Worm (Caenorhabditis elegans) whole organism, mixed stage, embryonic: ENCODE results near the gene nhr-282.

ENCODE experiments used
- ceh-39 ChIP-seq: fragments of 150-350 bp; optimal IDR thresholded peaks from 2 replicates; lab custom pipeline; 2014; ENCODE audit warnings: missing biosample characterization, missing genetic modification characterization
- cnd-1 ChIP-seq: fragments of 200-800 bp; sonication (Bioruptor generic); optimal IDR thresholded peaks from 2 replicates; lab custom pipeline; 2018; ENCODE audit warnings: mild to moderate bottlenecking, missing genetic modification characterization, missing compliant biosample characterization
- elt-3 ChIP-seq: fragments of 150-350 bp; optimal IDR thresholded peaks from 2 replicates; lab custom pipeline; 2014; ENCODE audit warnings: missing biosample characterization, missing genetic modification characterization
- lin-13 ChIP-seq: fragments of 150-350 bp; optimal IDR thresholded peaks from 2 replicates; lab custom pipeline; 2014; ENCODE audit warnings: missing biosample characterization, missing genetic modification characterization
- mab-5 ChIP-seq: fragments of 150-350 bp; optimal IDR thresholded peaks from 2 replicates; lab custom pipeline; 2014; ENCODE audit warnings: missing biosample characterization, missing genetic modification characterization
- mep-1 ChIP-seq: fragments of 150-350 bp; optimal IDR thresholded peaks from 2 replicates; lab custom pipeline; 2017; ENCODE audit warnings: missing biosample characterization, missing genetic modification reagents, missing genetic modification characterization, inconsistent platforms
- nhr-12 ChIP-seq: fragments of 150-350 bp; optimal IDR thresholded peaks from 2 replicates; lab custom pipeline; 2014; ENCODE audit warnings: missing biosample characterization, missing genetic modification characterization
- nhr-2 ChIP-seq: fragments of 150-350 bp; optimal IDR thresholded peaks from 2 replicates; lab custom pipeline; 2014; ENCODE audit warnings: missing biosample characterization, missing genetic modification characterization
- nhr-237 ChIP-seq: fragments of 150-350 bp; optimal IDR thresholded peaks from 2 replicates; lab custom pipeline; 2014; ENCODE audit warnings: missing biosample characterization, missing genetic modification characterization
- pha-4 ChIP-seq: fragments of 150-350 bp; optimal IDR thresholded peaks from 2 replicates; lab custom pipeline; 2018; ENCODE audit warnings: missing biosample characterization, missing genetic modification reagents, missing genetic modification characterization
- unc-39 ChIP-seq: fragments of 150-350 bp; optimal IDR thresholded peaks from 2 replicates; lab custom pipeline; 2014; ENCODE audit warnings: missing biosample characterization, missing genetic modification characterization
- ztf-11 ChIP-seq: fragments of 150-350 bp; optimal IDR thresholded peaks from 2 replicates; lab custom pipeline; 2014; ENCODE audit warnings: missing biosample characterization, missing genetic modification characterization

- TF ChIP-seq pha-4 (tag; lab: Kevin White, UChicago) (no peak), nhr-237 (no peak), ceh-39 (tag; lab: Kevin White, UChicago) (no peak), nhr-12 (tag; lab: Kevin White, UChicago) (no peak), mab-5 (no peak), ztf-11 (tag; lab: Kevin White, UChicago) (no peak), elt-3 (tag; lab: Kevin White, UChicago) (no peak), mep-1 (no peak), nhr-2 (tag; lab: Kevin White, UChicago) (no peak), cnd-1 (tag; lab: Kevin White, UChicago) (no peak), unc-39 (tag; lab: Kevin White, UChicago) (no peak), lin-13 (tag; lab: Kevin White, UChicago) (no peak)
Measured at ce11 chrV:15769072-15769471, 43.0 kb upstream of the nhr-282 start, which contains the start of gene F57A10.4.
